Fruit fly (Drosophila melanogaster): ENCODE measurements around the gene CG11693.

The CG11693 gene

dm6 chr3R:8305110-8305509, 5.5 kb downstream of the CG11693 start, which contains the start of gene Sgt1 (continued):
- peak; percentile 8 for TF ChIP-seq Chrac-16 (GFP tag; optimal IDR thresholded peaks at IDR 0.05)
- TF ChIP-seq pan (optimal IDR thresholded peaks at IDR 0.05), result no peak
- no peak for TF ChIP-seq pan (GFP tag; optimal IDR thresholded peaks at IDR 0.05 in 1 of 2, IDR thresholded peaks at IDR 0.05 in 1 of 2)
- TF ChIP-seq jing (GFP tag; optimal IDR thresholded peaks at IDR 0.05), result no peak
- TF ChIP-seq CHES-1-like (GFP tag; optimal IDR thresholded peaks at IDR 0.05), result peak; percentile 47
- TF ChIP-seq TFAM (GFP tag; optimal IDR thresholded peaks at IDR 0.05), result no peak
- no peak for TF ChIP-seq az2 (GFP tag; optimal IDR thresholded peaks at IDR 0.05)
- peak; percentile 41 for TF ChIP-seq dm (GFP tag; optimal IDR thresholded peaks at IDR 0.05)
- TF ChIP-seq CG18599 (GFP tag; optimal IDR thresholded peaks at IDR 0.05), result no peak
- peak; percentile 60 for TF ChIP-seq Hsf (GFP tag; optimal IDR thresholded peaks at IDR 0.05)
- TF ChIP-seq CG12219 (GFP tag; optimal IDR thresholded peaks at IDR 0.05), result no peak
- TF ChIP-seq Tbp (GFP tag; optimal IDR thresholded peaks at IDR 0.05), result no peak
- no peak for TF ChIP-seq Lpt (GFP tag; optimal IDR thresholded peaks at IDR 0.05)
- no peak for TF ChIP-seq eyg (GFP tag; optimal IDR thresholded peaks at IDR 0.05)
- no peak for TF ChIP-seq CG16815 (GFP tag; optimal IDR thresholded peaks at IDR 0.05)
- TF ChIP-seq CG10431 (GFP tag; optimal IDR thresholded peaks at IDR 0.05), result no peak
- TF ChIP-seq unc-4 (GFP tag; IDR thresholded peaks at IDR 0.05; ENCODE audit: partially characterized antibody), result peak; percentile 78
- TF ChIP-seq Optix (GFP tag; IDR thresholded peaks at IDR 0.05), result no peak
- TF ChIP-seq CG33213 (GFP tag; optimal IDR thresholded peaks at IDR 0.05), result peak; percentile 80
- TF ChIP-seq esg (GFP tag; conservative IDR thresholded peaks at IDR 0.05), result no peak
- no peak for TF ChIP-seq Lim3 (GFP tag; IDR thresholded peaks at IDR 0.05)
- TF ChIP-seq Rfx (GFP tag; IDR thresholded peaks at IDR 0.05), result peak; percentile 74
- no peak for TF ChIP-seq Abd-B (GFP tag; optimal IDR thresholded peaks at IDR 0.05)
- TF ChIP-seq CG17802 (tag; optimal IDR thresholded peaks at IDR 0.05), result no peak
- TF ChIP-seq CG10366 (GFP tag; IDR thresholded peaks at IDR 0.05), result no peak
- peak; percentile 72 for TF ChIP-seq vnd (GFP tag; IDR thresholded peaks at IDR 0.05; ENCODE audit: partially characterized antibody)
- no peak for TF ChIP-seq ci (GFP tag; IDR thresholded peaks at IDR 0.05)
- no peak for TF ChIP-seq kah (GFP tag; optimal IDR thresholded peaks at IDR 0.05)
- TF ChIP-seq Dll (GFP tag; IDR thresholded peaks at IDR 0.05; ENCODE audit: partially characterized antibody), result peak; percentile 85
- 0 out of 2 replicates have a peak, but pooled peaks have one; percentile 9 for TF ChIP-seq CG8765 (GFP tag; IDR thresholded peaks at IDR 0.05)
- TF ChIP-seq Xrp1 (GFP tag; IDR thresholded peaks at IDR 0.05), result no peak
- TF ChIP-seq Bdp1 (GFP tag; optimal IDR thresholded peaks at IDR 0.05), result no peak
- no peak for TF ChIP-seq sc (optimal IDR thresholded peaks at IDR 0.05)
- no peak for TF ChIP-seq sc (GFP tag; optimal IDR thresholded peaks at IDR 0.05)
- TF ChIP-seq Camta (GFP tag; optimal IDR thresholded peaks at IDR 0.05), result no peak
- TF ChIP-seq CG2678 (tag; optimal IDR thresholded peaks at IDR 0.05), result no peak
- TF ChIP-seq rib (GFP tag; IDR thresholded peaks at IDR 0.05), result no peak
- TF ChIP-seq schlank (tag; optimal IDR thresholded peaks at IDR 0.05), result no peak
- no peak for TF ChIP-seq CG3163 (GFP tag; optimal IDR thresholded peaks at IDR 0.05)
- TF ChIP-seq sima (GFP tag; optimal IDR thresholded peaks at IDR 0.05), result no peak
- TF ChIP-seq CG10209 (GFP tag; optimal IDR thresholded peaks at IDR 0.05), result no peak
- TF ChIP-seq Atf6 (GFP tag; IDR thresholded peaks at IDR 0.05), result no peak
- TF ChIP-seq sens (GFP tag), result peak; percentile 91
- no peak for TF ChIP-seq ssp (GFP tag; IDR thresholded peaks at IDR 0.05)
- no peak for TF ChIP-seq Hand (GFP tag; optimal IDR thresholded peaks at IDR 0.05)
- no peak for TF ChIP-seq dysf (GFP tag; IDR thresholded peaks at IDR 0.05)
- peak; percentile 88 for TF ChIP-seq Bgb (GFP tag; IDR thresholded peaks at IDR 0.05; ENCODE audit: partially characterized antibody)
- TF ChIP-seq Fer3 (tag; optimal IDR thresholded peaks at IDR 0.05), result peak; percentile 17
- peak; percentile 16 for TF ChIP-seq CG17186 (GFP tag; optimal IDR thresholded peaks at IDR 0.05)
- TF ChIP-seq bsh (GFP tag; optimal IDR thresholded peaks at IDR 0.05), result peak in 1 of 2 experiments; percentile 12
- no peak for TF ChIP-seq usp (GFP tag; optimal IDR thresholded peaks at IDR 0.05)
- no peak for TF ChIP-seq nau (GFP tag; optimal IDR thresholded peaks at IDR 0.05)
- TF ChIP-seq Usf (GFP tag; optimal IDR thresholded peaks at IDR 0.05), result no peak

All from whole organism, embryonic.